Worm (Caenorhabditis elegans): ENCODE data around the gene Y59A8B.12.

DNA sequence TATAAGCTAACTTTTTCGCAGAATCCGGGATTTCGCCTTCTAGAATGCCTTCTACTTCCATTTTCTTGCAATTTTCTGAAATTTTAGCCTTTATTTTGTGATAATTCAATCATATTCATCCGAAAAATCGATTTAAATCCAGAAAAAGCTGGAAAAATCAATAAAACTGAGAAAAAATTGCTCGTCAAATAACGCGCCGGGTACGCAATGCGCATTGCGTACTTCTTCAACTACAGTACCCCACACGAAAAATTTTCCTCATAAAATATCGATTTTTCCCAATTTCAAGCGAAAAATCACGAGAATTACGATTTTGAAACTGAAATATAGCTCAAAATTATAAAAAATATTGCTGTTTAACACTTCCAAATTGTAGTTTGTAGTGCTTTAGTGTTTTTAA is 45.0 kb upstream of the Y59A8B.12 start, which contains the start of gene Y37H2A.12:
- TF ChIP-seq mdl-1 (tag; optimal IDR thresholded peaks at IDR 0.05) (no peak), daf-19 (GFP tag; conservative IDR thresholded peaks at IDR 0.05) (no peak), set-16 (GFP tag; IDR thresholded peaks at IDR 0.05) (no peak), spr-1 (tag; optimal IDR thresholded peaks at IDR 0.05) (no peak), lir-3 (tag; optimal IDR thresholded peaks at IDR 0.05) (no peak), nhr-237 (tag; optimal IDR thresholded peaks at IDR 0.05) (no peak)

All from whole organism, L4 larva.